Worm (Caenorhabditis elegans): ENCODE data around the gene Y43E12A.2.

Gene Y43E12A.2

DNA sequence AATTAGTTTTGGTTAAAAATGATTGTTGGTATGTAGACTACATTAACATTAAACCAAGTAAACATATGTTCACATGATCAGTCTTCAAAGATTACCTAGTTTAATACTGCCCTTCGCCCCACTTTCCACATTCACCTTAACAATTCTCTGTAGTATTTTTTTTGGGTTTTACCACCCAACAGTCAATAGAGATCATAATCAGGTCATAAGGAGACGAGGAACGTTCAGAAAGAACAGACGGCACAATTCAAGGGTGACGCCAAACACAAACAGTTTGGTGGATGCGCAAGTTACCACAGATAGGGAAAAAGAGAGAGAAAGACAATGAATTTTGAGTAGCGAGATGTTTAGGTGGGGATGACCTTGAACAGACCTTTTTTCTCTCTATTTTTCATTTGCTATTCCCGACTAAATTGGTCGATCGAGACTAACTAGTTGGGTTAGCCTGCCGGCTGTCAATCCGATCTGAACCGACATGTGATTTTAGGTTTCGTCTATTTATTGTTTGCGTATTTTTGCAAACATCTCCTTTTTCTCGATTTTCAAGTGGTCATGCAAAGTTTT, 10.1 kb upstream of the Y43E12A.2 start (continued):
- TF ChIP-seq aly-2 (tag; optimal IDR thresholded peaks at IDR 0.05) (no peak), nhr-237 (tag; optimal IDR thresholded peaks at IDR 0.05) (no peak), ZK546.5 (tag; optimal IDR thresholded peaks at IDR 0.05) (no peak), jun-1 (tag; optimal IDR thresholded peaks at IDR 0.05) (no peak), egl-43 (GFP tag; IDR thresholded peaks at IDR 0.05) (no peak), saeg-2 (GFP tag; IDR thresholded peaks at IDR 0.05) (no peak), ceh-28 (tag; optimal IDR thresholded peaks at IDR 0.05) (no peak), F44E2.7 (GFP tag; IDR thresholded peaks at IDR 0.05) (no peak), nhr-25 (tag; optimal IDR thresholded peaks at IDR 0.05; ENCODE audit: borderline replicate concordance, insufficient read depth) (peak; percentile 71), lin-39 (tag; optimal IDR thresholded peaks at IDR 0.05) (no peak), Y5F2A.4 (GFP tag; optimal IDR thresholded peaks at IDR 0.05) (no peak), pqm-1 (tag; optimal IDR thresholded peaks at IDR 0.05) (no peak), F37D6.2 (tag; optimal IDR thresholded peaks at IDR 0.05) (no peak), unc-62 (GFP tag; optimal IDR thresholded peaks at IDR 0.05 in 1 of 2) (peak in 1 of 2 experiments; percentile 95), unc-62 (tag; optimal IDR thresholded peaks at IDR 0.05) (no peak), dpl-1 (GFP tag; optimal IDR thresholded peaks at IDR 0.05) (no peak), dmd-8 (GFP tag; IDR thresholded peaks at IDR 0.05) (no peak), ZK337.2 (GFP tag; IDR thresholded peaks at IDR 0.05) (no peak)

DNA sequence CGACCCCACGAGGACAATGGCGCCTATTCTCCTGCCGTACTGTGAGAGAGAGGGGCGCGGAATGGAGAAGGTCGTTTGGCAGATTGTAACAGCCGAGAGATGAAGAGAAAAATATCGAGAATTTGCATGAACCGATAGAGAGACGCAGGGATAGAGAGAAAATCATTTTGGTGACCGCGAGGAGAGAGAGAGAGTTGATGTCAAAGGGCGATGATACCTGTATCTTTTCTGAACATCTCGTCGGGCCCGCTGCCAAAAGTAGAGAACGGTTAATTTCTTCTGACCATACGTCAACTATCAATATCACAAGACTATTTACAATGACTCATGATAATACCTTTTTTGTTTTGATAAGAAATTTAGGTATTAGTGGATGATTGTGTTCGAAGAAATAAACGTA, 5.9 kb upstream of the Y43E12A.2 start:
- TF ChIP-seq dmd-6 (GFP tag; IDR thresholded peaks at IDR 0.05): peak; percentile 55
- peak; percentile 22 for TF ChIP-seq dve-1 (tag; optimal IDR thresholded peaks at IDR 0.05; ENCODE audit: insufficient read depth)
- peak; percentile 77 for TF ChIP-seq hlh-30 (tag; optimal IDR thresholded peaks at IDR 0.05; ENCODE audit: insufficient read depth)
- no peak for TF ChIP-seq fos-1 (tag; optimal IDR thresholded peaks at IDR 0.05)
- no peak for TF ChIP-seq ceh-32 (tag; optimal IDR thresholded peaks at IDR 0.05; ENCODE audit: poor library complexity)
- TF ChIP-seq spr-3 (GFP tag; optimal IDR thresholded peaks at IDR 0.05): no peak
- TF ChIP-seq nhr-28 (tag; optimal IDR thresholded peaks at IDR 0.05): peak; percentile 70
- 0 out of 2 replicates have a peak, but pooled peaks have one; percentile 31 for TF ChIP-seq nhr-41 (GFP tag; IDR thresholded peaks at IDR 0.05)
- no peak for TF ChIP-seq hif-1 (tag; optimal IDR thresholded peaks at IDR 0.05)
- TF ChIP-seq mxl-3 (GFP tag; optimal IDR thresholded peaks at IDR 0.05): peak; percentile 33
- peak; percentile 52 for TF ChIP-seq mes-2 (tag; optimal IDR thresholded peaks at IDR 0.05; ENCODE audit: poor library complexity, severe bottlenecking)
- TF ChIP-seq aha-1 (tag): peak; percentile 50
- TF ChIP-seq tra-1 (GFP tag; IDR thresholded peaks at IDR 0.05): 0 out of 2 replicates have a peak, but pooled peaks have one; percentile 51
- TF ChIP-seq mdl-1 (tag; optimal IDR thresholded peaks at IDR 0.05): peak in 1 of 2 experiments; percentile 46
- peak; percentile 19 for TF ChIP-seq nhr-6 (tag; optimal IDR thresholded peaks at IDR 0.05)
- TF ChIP-seq D1046.2 (GFP tag; IDR thresholded peaks at IDR 0.05): 0 out of 2 replicates have a peak, but pooled peaks have one; percentile 33
- peak; percentile 68 for TF ChIP-seq hlh-11 (tag; optimal IDR thresholded peaks at IDR 0.05)
- peak in 1 of 2 experiments; percentile 48 for TF ChIP-seq lsy-2 (tag; optimal IDR thresholded peaks at IDR 0.05)
- TF ChIP-seq F10B5.3 (tag; optimal IDR thresholded peaks at IDR 0.05): no peak
- TF ChIP-seq nhr-25 (tag; optimal IDR thresholded peaks at IDR 0.05; ENCODE audit: borderline replicate concordance, insufficient read depth): peak; percentile 83
- TF ChIP-seq nhr-77 (tag; optimal IDR thresholded peaks at IDR 0.05): peak; percentile 15
- TF ChIP-seq mep-1 (tag; optimal IDR thresholded peaks at IDR 0.05): peak; percentile 66
- TF ChIP-seq ceh-20 (GFP tag; IDR thresholded peaks at IDR 0.05): peak; percentile 36; the same call in 1 of the 2 replicates

All from whole organism, L4 larva.